Worm (Caenorhabditis elegans) whole organism, L2 larva: ENCODE data around the gene dpy-31.

Source experiments
- ama-1 ChIP-seq: fragments of 150-350 bp; optimal IDR thresholded peaks from 2 replicates; lab custom pipeline; 2018; ENCODE audit warnings: inconsistent platforms
- elt-3 ChIP-seq: sonication (generic microtip); optimal IDR thresholded peaks from 2 replicates; lab custom pipeline; 2017; ENCODE audit warnings: missing biosample characterization, missing genetic modification characterization
- fos-1 ChIP-seq: fragments of 150-350 bp; optimal IDR thresholded peaks from 2 replicates; lab custom pipeline; 2014; ENCODE audit warnings: missing biosample characterization, missing genetic modification characterization
- lsy-2 ChIP-seq, 2 experiments: fragments of 150-350 bp in 1 of 2; sonication (generic microtip) in 1 of 2; optimal IDR thresholded peaks; 2 replicates each; lab custom pipeline; 2014 to 2017; ENCODE audit warnings: missing biosample characterization in 2 of 2, missing genetic modification characterization in 2 of 2
- mab-5 ChIP-seq: fragments of 150-350 bp; optimal IDR thresholded peaks from 2 replicates; lab custom pipeline; 2014; ENCODE audit warnings: missing biosample characterization, missing genetic modification characterization
- nhr-11 ChIP-seq: fragments of 150-350 bp; optimal IDR thresholded peaks from 2 replicates; lab custom pipeline; 2014; ENCODE audit warnings: missing biosample characterization, missing genetic modification characterization
- nhr-237 ChIP-seq: fragments of 150-350 bp; optimal IDR thresholded peaks from 2 replicates; lab custom pipeline; 2014; ENCODE audit warnings: missing biosample characterization, missing genetic modification characterization
- nhr-77 ChIP-seq: fragments of 150-350 bp; optimal IDR thresholded peaks from 2 replicates; lab custom pipeline; 2014; ENCODE audit warnings: missing biosample characterization, missing genetic modification characterization
- ztf-11 ChIP-seq: sonication (generic microtip); optimal IDR thresholded peaks from 2 replicates; lab custom pipeline; 2017; ENCODE audit warnings: missing biosample characterization, missing genetic modification characterization

DNA sequence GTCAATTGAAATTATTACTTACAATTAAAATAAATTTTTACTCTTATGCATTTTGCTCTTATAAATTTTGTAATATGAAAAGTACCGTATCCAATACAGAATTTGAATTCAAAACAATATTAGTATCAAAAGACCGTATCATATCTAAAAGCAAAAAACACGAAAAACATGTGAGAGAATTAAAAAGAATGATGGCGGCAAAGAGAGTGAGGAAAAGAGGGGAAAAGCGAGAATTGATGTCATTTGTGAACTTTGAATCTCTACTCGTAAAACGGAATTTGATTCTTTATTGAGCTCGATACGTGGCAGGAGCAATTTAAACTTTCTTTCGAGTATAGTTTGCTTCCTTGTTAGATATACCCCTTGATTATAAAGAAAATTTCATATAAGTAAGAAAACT is 47.5 kb upstream of the dpy-31 start:
- TF ChIP-seq nhr-77 (tag; lab: Kevin White, UChicago) = no peak
- TF ChIP-seq ama-1 = no peak
- TF ChIP-seq nhr-11 = no peak
- no peak for TF ChIP-seq ztf-11
- TF ChIP-seq elt-3 (tag; lab: Kevin White, UChicago) = no peak
- no peak for TF ChIP-seq lsy-2 (tag; optimal IDR thresholded peaks at IDR 0.05; lab: Kevin White, UChicago)
- TF ChIP-seq fos-1 (tag; lab: Kevin White, UChicago) = no peak
- TF ChIP-seq nhr-237 (tag; lab: Kevin White, UChicago) = no peak
- no peak for TF ChIP-seq mab-5
